Worm (Caenorhabditis elegans) whole organism, early embryonic: ENCODE results near the gene rpl-16.

Experiments
- aly-1 ChIP-seq: sonication (generic microtip); optimal IDR thresholded peaks from 2 replicates; lab custom pipeline; 2016; ENCODE audit warnings: missing genetic modification characterization, missing compliant biosample characterization
- ama-1 ChIP-seq: fragments of 150-350 bp; optimal IDR thresholded peaks from 2 replicates; lab custom pipeline; 2014
- ceh-13 ChIP-seq: fragments of 200-800 bp; sonication (Bioruptor generic); optimal IDR thresholded peaks from 2 replicates; lab custom pipeline; 2018; ENCODE audit warnings: mild to moderate bottlenecking, missing genetic modification characterization, missing compliant biosample characterization
- ceh-36 ChIP-seq: sonication (generic microtip); optimal IDR thresholded peaks from 2 replicates; lab custom pipeline; 2016; ENCODE audit warnings: missing genetic modification characterization, inconsistent platforms, missing compliant biosample characterization
- ets-7 ChIP-seq: sonication (generic microtip); optimal IDR thresholded peaks from 2 replicates; lab custom pipeline; 2016; ENCODE audit warnings: missing genotype, missing genetic modification characterization, missing compliant biosample characterization
- flt-1 ChIP-seq: fragments of 200-800 bp; sonication (Bioruptor generic); IDR thresholded peaks from 2 replicates; pipeline ENCODE4 v1.3.6; 2022; ENCODE audit warnings: missing genetic modification characterization, missing compliant biosample characterization
- hmbx-1 ChIP-seq: sonication (generic microtip); optimal IDR thresholded peaks from 2 replicates; lab custom pipeline; 2016; ENCODE audit warnings: mild to moderate bottlenecking, missing genetic modification characterization, missing compliant biosample characterization
- hmg-4 ChIP-seq: fragments of 200-800 bp; sonication (Bioruptor generic); optimal IDR thresholded peaks from 2 replicates; lab custom pipeline; 2018; ENCODE audit warnings: mild to moderate bottlenecking, missing genetic modification characterization, missing compliant biosample characterization
- pes-1 ChIP-seq: fragments of 200-800 bp; sonication (Bioruptor generic); IDR thresholded peaks from 2 replicates; pipeline ENCODE4 v1.3.6; 2022; ENCODE audit warnings: missing genetic modification reagents, missing genetic modification characterization, missing compliant biosample characterization
- scrt-1 ChIP-seq: fragments of 200-800 bp; sonication (Bioruptor generic); IDR thresholded peaks from 2 replicates; pipeline ENCODE4 v1.3.6; 2022; ENCODE audit warnings: missing genetic modification characterization, missing compliant biosample characterization
- sea-1 ChIP-seq: fragments of 200-800 bp; sonication (Bioruptor generic); conservative IDR thresholded peaks from 2 replicates; pipeline ENCODE4 v1.3.6; 2022; ENCODE audit warnings: missing genetic modification characterization, missing compliant biosample characterization
- tbx-11 ChIP-seq: fragments of 200-800 bp; sonication (Bioruptor generic); IDR thresholded peaks from 2 replicates; pipeline ENCODE4 v1.3.6; 2022; ENCODE audit warnings: missing genetic modification characterization, missing compliant biosample characterization
- tra-4 ChIP-seq: sonication (generic microtip); optimal IDR thresholded peaks from 2 replicates; lab custom pipeline; 2017; ENCODE audit warnings: missing genetic modification characterization, missing compliant biosample characterization

- TF ChIP-seq scrt-1 (GFP tag; lab: Robert Waterston, UW) (no peak), pes-1 (no peak), hmg-4 (no peak), sea-1 (no peak), ama-1 (no peak), ceh-13 (GFP tag; lab: Kevin White, UChicago) (no peak), ceh-36 (tag; lab: Kevin White, UChicago) (no peak), aly-1 (tag; lab: Kevin White, UChicago) (no peak), tra-4 (tag; lab: Kevin White, UChicago) (no peak), tbx-11 (no peak), flt-1 (GFP tag; lab: Robert Waterston, UW) (no peak), ets-7 (no peak), hmbx-1 (tag; lab: Kevin White, UChicago) (no peak)
These were observed 33.8 kb downstream of the rpl-16 start, which contains the start of gene smim-14 for ce11 chrIII:3469646-3470045.
